Fruit fly (Drosophila melanogaster) whole organism, embryonic: ENCODE data around the gene Zn72D.

Source experiments
- Atf3 ChIP-seq: fragments of 200-800 bp; sonication (Bioruptor generic); optimal IDR thresholded peaks from 3 replicates; lab custom pipeline; 2016; ENCODE audit warnings: missing biosample characterization, missing genetic modification characterization
- BtbVII ChIP-seq: fragments of 200-800 bp; sonication (Bioruptor generic); optimal IDR thresholded peaks from 3 replicates; lab custom pipeline; 2017; ENCODE audit warnings: missing biosample characterization, mild to moderate bottlenecking, missing genetic modification characterization
- CG10959 ChIP-seq: fragments of 200-800 bp; sonication (Bioruptor generic); IDR thresholded peaks from 2 replicates; pipeline ENCODE4 v1.3.6; 2022; ENCODE audit warnings: missing biosample characterization, missing genetic modification characterization
- CG11093 ChIP-seq: fragments of 200-800 bp; sonication (Bioruptor generic); IDR thresholded peaks from 3 replicates; pipeline ENCODE4 v1.3.6; 2022; ENCODE audit warnings: missing biosample characterization, missing genetic modification characterization
- CG11560 ChIP-seq: fragments of 200-800 bp; sonication (Bioruptor generic); IDR thresholded peaks from 3 replicates; pipeline ENCODE4 v1.3.6; 2022; ENCODE audit warnings: missing biosample characterization, missing genetic modification characterization
- CG12219 ChIP-seq: fragments of 200-800 bp; sonication (Bioruptor generic); optimal IDR thresholded peaks from 3 replicates; lab custom pipeline; 2018; ENCODE audit warnings: missing biosample characterization, mild to moderate bottlenecking, missing genetic modification characterization
- CG12769 ChIP-seq: fragments of 200-800 bp; sonication (Bioruptor generic); optimal IDR thresholded peaks from 2 replicates; lab custom pipeline; 2019; ENCODE audit warnings: missing biosample characterization, mild to moderate bottlenecking, missing genetic modification characterization, moderate library complexity
- CG13894 ChIP-seq: fragments of 200-800 bp; sonication (Bioruptor generic); optimal IDR thresholded peaks from 3 replicates; lab custom pipeline; 2018; ENCODE audit warnings: missing biosample characterization, mild to moderate bottlenecking, missing genetic modification characterization, moderate library complexity
- CG14667 ChIP-seq: fragments of 200-800 bp; sonication (Bioruptor generic); IDR thresholded peaks from 2 replicates; pipeline ENCODE4 v1.3.6; 2022; ENCODE audit warnings: missing biosample characterization, missing genetic modification characterization
- CG17912 ChIP-seq: fragments of 200-800 bp; sonication (Bioruptor generic); optimal IDR thresholded peaks from 2 replicates; lab custom pipeline; 2018; ENCODE audit warnings: missing biosample characterization, mild to moderate bottlenecking, missing genetic modification characterization
- CG2202 ChIP-seq: fragments of 200-800 bp; sonication (Bioruptor generic); optimal IDR thresholded peaks from 2 replicates; lab custom pipeline; 2018; ENCODE audit warnings: missing biosample characterization, mild to moderate bottlenecking, missing genetic modification characterization
- CG2712 ChIP-seq: fragments of 200-800 bp; optimal IDR thresholded peaks from 3 replicates; lab custom pipeline; 2019; ENCODE audit warnings: missing biosample characterization, mild to moderate bottlenecking, missing genetic modification characterization, moderate library complexity
- CG3726 ChIP-seq: fragments of 200-800 bp; sonication (Bioruptor generic); IDR thresholded peaks from 3 replicates; pipeline ENCODE4, ENCODE4 v1.3.6; 2022; ENCODE audit warnings: missing biosample characterization, missing genetic modification characterization
- CG4360 ChIP-seq: fragments of 200-800 bp; sonication (Bioruptor generic); IDR thresholded peaks from 2 replicates; pipeline ENCODE4 v1.3.6; 2022; ENCODE audit warnings: missing biosample characterization, missing genetic modification characterization
- CG4424 ChIP-seq: fragments of 200-800 bp; sonication (Bioruptor generic); optimal IDR thresholded peaks from 3 replicates; lab custom pipeline; 2016; ENCODE audit warnings: missing biosample characterization, missing genetic modification characterization
- CG6689 ChIP-seq: fragments of 200-800 bp; sonication (Bioruptor generic); IDR thresholded peaks from 2 replicates; pipeline ENCODE4 v1.3.6; 2022; ENCODE audit warnings: missing biosample characterization, missing genetic modification characterization
- CG8944 ChIP-seq: fragments of 200-800 bp; sonication (Bioruptor generic); optimal IDR thresholded peaks from 3 replicates; lab custom pipeline; 2016; ENCODE audit warnings: missing biosample characterization, missing genetic modification characterization
- CG9932 ChIP-seq: fragments of 200-800 bp; sonication (Bioruptor generic); IDR thresholded peaks from 2 replicates; pipeline ENCODE4 v1.3.6; 2022; ENCODE audit warnings: missing biosample characterization, missing genetic modification characterization
- Camta ChIP-seq: fragments of 200-800 bp; sonication (Bioruptor generic); optimal IDR thresholded peaks from 2 replicates; lab custom pipeline; 2016; ENCODE audit warnings: missing biosample characterization, missing genetic modification characterization
- D ChIP-seq, 2 experiments: fragments of 200-800 bp in 1 of 2; fragments of >200 bp in 1 of 2; sonication (Bioruptor generic) in 1 of 2; optimal IDR thresholded peaks; 2 replicates in 1 of 2; 3 replicates in 1 of 2; lab custom pipeline; 2017; ENCODE audit warnings: mild to moderate bottlenecking in 1 of 2, missing biosample characterization in 1 of 2, missing genetic modification characterization in 1 of 2, missing genetic modification reagents in 1 of 2
- Drgx ChIP-seq: fragments of 200-800 bp; sonication (Bioruptor generic); IDR thresholded peaks from 2 replicates; pipeline ENCODE4 v1.3.6; 2022; ENCODE audit warnings: missing biosample characterization, missing genetic modification characterization
- E2f2 ChIP-seq: fragments of 200-800 bp; sonication (Bioruptor generic); IDR thresholded peaks from 2 replicates; pipeline ENCODE4 v1.3.6; 2022; ENCODE audit warnings: missing biosample characterization, missing genetic modification characterization
- HmgZ ChIP-seq: fragments of 200-800 bp; sonication (Bioruptor generic); optimal IDR thresholded peaks from 2 replicates; lab custom pipeline; 2018; ENCODE audit warnings: missing biosample characterization, mild to moderate bottlenecking, missing genetic modification characterization
- Lhr ChIP-seq: fragments of 200-800 bp; sonication (Bioruptor generic); optimal IDR thresholded peaks from 3 replicates; lab custom pipeline; 2017; ENCODE audit warnings: mild to moderate bottlenecking, missing biosample characterization, missing genetic modification reagents, missing genetic modification characterization
- MTF-1 ChIP-seq: fragments of 200-800 bp; sonication (Bioruptor generic); optimal IDR thresholded peaks from 2 replicates; lab custom pipeline; 2018; ENCODE audit warnings: missing biosample characterization, mild to moderate bottlenecking, missing genetic modification characterization, borderline replicate concordance
- Med ChIP-seq: fragments of 200-800 bp; sonication (Bioruptor generic); peaks from one replicate; lab custom pipeline; 2016; ENCODE audit warnings: missing biosample characterization, missing genetic modification characterization, mild to moderate bottlenecking, inconsistent platforms, moderate library complexity
- Nf-YB ChIP-seq: fragments of 200-800 bp; sonication (Bioruptor generic); optimal IDR thresholded peaks from 3 replicates; lab custom pipeline; 2019; ENCODE audit warnings: missing biosample characterization, mild to moderate bottlenecking, missing genetic modification characterization, moderate library complexity
- Pdp1 ChIP-seq, 2 experiments: fragments of 200-800 bp; sonication (Bioruptor generic); optimal IDR thresholded peaks; 3 replicates each; lab custom pipeline; 2016; ENCODE audit warnings: missing biosample characterization in 2 of 2, missing genetic modification characterization in 2 of 2, mild to moderate bottlenecking in 1 of 2, moderate library complexity in 1 of 2
- Rfx ChIP-seq: fragments of 200-800 bp; sonication (Bioruptor generic); IDR thresholded peaks from 2 replicates; pipeline ENCODE4 v1.3.6; 2022; ENCODE audit warnings: missing biosample characterization, missing genetic modification characterization
- Sin3A ChIP-seq: fragments of >200 bp; optimal IDR thresholded peaks from 2 replicates; lab custom pipeline; 2018
- Sry-β ChIP-seq: fragments of 200-800 bp; sonication (Bioruptor generic); optimal IDR thresholded peaks from 2 replicates; lab custom pipeline; 2018; ENCODE audit warnings: missing biosample characterization, mild to moderate bottlenecking, missing genetic modification characterization, moderate library complexity
- bowl ChIP-seq: fragments of 200-800 bp; sonication (Bioruptor generic); IDR thresholded peaks from 2 replicates; pipeline ENCODE4 v1.3.6; 2022; ENCODE audit warnings: missing biosample characterization, missing genetic modification characterization
- bsh ChIP-seq, 2 experiments: fragments of 200-800 bp; sonication (Bioruptor generic); optimal IDR thresholded peaks; 2 replicates each; lab custom pipeline; 2017 to 2018; ENCODE audit warnings: mild to moderate bottlenecking in 2 of 2, missing biosample characterization in 2 of 2, missing genetic modification characterization in 2 of 2, moderate library complexity in 1 of 2
- cg ChIP-seq: fragments of 200-800 bp; sonication (Bioruptor generic); optimal IDR thresholded peaks from 3 replicates; lab custom pipeline; 2019; ENCODE audit warnings: missing biosample characterization, mild to moderate bottlenecking, missing genetic modification characterization, moderate library complexity
- cwo ChIP-seq: fragments of 200-800 bp; sonication (Bioruptor generic); optimal IDR thresholded peaks from 3 replicates; lab custom pipeline; 2017; ENCODE audit warnings: missing biosample characterization, missing genetic modification characterization, mild to moderate bottlenecking, moderate library complexity, missing genetic modification reagents
- dmrt11E ChIP-seq: fragments of 200-800 bp; sonication (Bioruptor generic); optimal IDR thresholded peaks from 3 replicates; lab custom pipeline; 2018; ENCODE audit warnings: missing biosample characterization, mild to moderate bottlenecking, missing genetic modification characterization, moderate library complexity
- dpn ChIP-seq, 2 experiments: fragments of 200-800 bp; sonication (Bioruptor generic); optimal IDR thresholded peaks; 3 replicates each; lab custom pipeline; 2016; ENCODE audit warnings: missing biosample characterization in 2 of 2, missing genetic modification characterization in 2 of 2
- dysf ChIP-seq: fragments of 200-800 bp; sonication (Bioruptor generic); IDR thresholded peaks from 3 replicates; pipeline ENCODE4 v1.3.6; 2022; ENCODE audit warnings: missing biosample characterization, missing genetic modification characterization
- gfzf ChIP-seq: fragments of 200-800 bp; sonication (Bioruptor generic); optimal IDR thresholded peaks from 2 replicates; lab custom pipeline; 2016; ENCODE audit warnings: missing biosample characterization, mild to moderate bottlenecking, missing genetic modification characterization, moderate library complexity
- jigr1 ChIP-seq: fragments of 200-800 bp; sonication (Bioruptor generic); IDR thresholded peaks from 3 replicates; pipeline ENCODE4 v1.3.6; 2022; ENCODE audit warnings: missing biosample characterization, missing genetic modification characterization
- ken ChIP-seq: fragments of 200-800 bp; sonication (Bioruptor generic); IDR thresholded peaks from 3 replicates; pipeline ENCODE4 v1.3.6; 2022; ENCODE audit warnings: missing biosample characterization, missing genetic modification characterization
- nom ChIP-seq: fragments of 200-800 bp; sonication (Bioruptor generic); optimal IDR thresholded peaks from 2 replicates; lab custom pipeline; 2017; ENCODE audit warnings: missing biosample characterization, missing genetic modification characterization, mild to moderate bottlenecking, moderate library complexity, missing genetic modification reagents
- sens ChIP-seq: fragments of 200-800 bp; sonication (Bioruptor generic); peaks from one replicate; lab custom pipeline; 2016; ENCODE audit warnings: missing biosample characterization, missing genetic modification characterization
- slp2 ChIP-seq: fragments of 200-800 bp; sonication (Bioruptor generic); optimal IDR thresholded peaks from 2 replicates; lab custom pipeline; 2016; ENCODE audit warnings: missing biosample characterization, missing genetic modification characterization
- stwl ChIP-seq: fragments of 200-800 bp; sonication (Bioruptor generic); optimal IDR thresholded peaks from 3 replicates; lab custom pipeline; 2018; ENCODE audit warnings: missing biosample characterization, mild to moderate bottlenecking, missing genetic modification characterization, moderate library complexity
- tgo ChIP-seq: fragments of 200-800 bp; sonication (Bioruptor generic); IDR thresholded peaks from 3 replicates; pipeline ENCODE4 v1.3.6; 2022; ENCODE audit warnings: missing biosample characterization, missing genetic modification characterization
- toy ChIP-seq: fragments of 200-800 bp; sonication (Bioruptor generic); IDR thresholded peaks from 2 replicates; pipeline ENCODE4 v1.3.6; 2022; ENCODE audit warnings: missing biosample characterization, missing genetic modification characterization

Gene Zn72D

DNA sequence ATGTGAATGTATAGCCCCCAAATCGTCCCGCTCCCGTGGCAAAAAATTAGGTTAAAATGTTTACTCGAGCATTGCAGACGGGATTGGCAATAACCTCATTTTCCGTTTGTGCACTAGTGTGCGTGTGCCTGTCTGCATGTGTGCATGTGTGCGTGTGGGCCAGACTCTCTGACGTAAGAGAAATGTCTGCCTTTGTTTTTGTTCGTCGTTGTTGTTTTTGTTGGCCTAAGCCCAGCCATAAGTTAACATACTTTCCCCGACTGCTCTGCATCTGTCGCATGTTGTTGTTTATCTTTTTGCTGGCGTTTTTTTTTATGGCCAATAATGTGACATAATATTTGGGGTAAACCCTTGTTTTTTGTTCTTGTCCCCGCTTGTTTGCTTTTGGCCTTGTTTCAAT, 32.9 kb upstream of the Zn72D start:
- TF ChIP-seq CG14667 (GFP tag; lab: Robert Waterston, UW) (no peak), dpn (GFP tag; optimal IDR thresholded peaks at IDR 0.05; lab: Kevin White, UChicago) (no peak), CG12769 (tag; lab: Kevin White, UChicago) (peak; percentile 45), CG12219 (no peak), cg (GFP tag; lab: Kevin White, UChicago) (peak; percentile 47), D (optimal IDR thresholded peaks at IDR 0.05; lab: Kevin White, UChicago) (no peak), D (GFP tag; optimal IDR thresholded peaks at IDR 0.05; lab: Kevin White, UChicago) (no peak), HmgZ (no peak), CG17912 (GFP tag; lab: Kevin White, UChicago) (no peak), CG11093 (GFP tag; lab: Robert Waterston, UW) (no peak), Rfx (GFP tag; lab: Robert Waterston, UW) (no peak), CG10959 (GFP tag; lab: Robert Waterston, UW) (0 out of 2 replicates have a peak, but pooled peaks have one; percentile 33), CG4424 (GFP tag; lab: Kevin White, UChicago) (no peak), Camta (GFP tag; lab: Kevin White, UChicago) (no peak), toy (GFP tag; lab: Robert Waterston, UW) (no peak), Pdp1 (GFP tag; optimal IDR thresholded peaks at IDR 0.05; lab: Kevin White, UChicago) (peak in 1 of 2 experiments; percentile 74), CG4360 (GFP tag; lab: Robert Waterston, UW) (peak; percentile 23; the same call in 1 of the 2 replicates), tgo (GFP tag; lab: Robert Waterston, UW) (no peak), nom (GFP tag; lab: Kevin White, UChicago) (no peak), MTF-1 (no peak), CG13894 (tag; lab: Kevin White, UChicago) (peak; percentile 19), Sry-β (GFP tag; lab: Kevin White, UChicago) (no peak), bowl (GFP tag; lab: Robert Waterston, UW) (no peak), dmrt11E (no peak), CG3726 (0 out of 3 replicates have a peak, but pooled peaks have one; percentile 52), Med (GFP tag; lab: Kevin White, UChicago) (peak; percentile 72), Sin3A (lab: Kevin White, UChicago) (no peak), slp2 (no peak), CG2202 (tag; lab: Kevin White, UChicago) (no peak), cwo (GFP tag; lab: Kevin White, UChicago) (no peak), CG8944 (no peak), jigr1 (GFP tag; lab: Robert Waterston, UW) (no peak), dysf (GFP tag; lab: Robert Waterston, UW) (no peak), Nf-YB (GFP tag; lab: Kevin White, UChicago) (no peak), CG11560 (tag; lab: Robert Waterston, UW) (no peak), CG9932 (GFP tag; lab: Robert Waterston, UW) (no peak)
- TF ChIP-seq, all 482 proteins: peak for 8

- TF ChIP-seq Med (GFP tag; lab: Kevin White, UChicago) (peak; percentile 69), sens (peak; percentile 67), CG6689 (peak; percentile 97), E2f2 (no peak), CG10959 (GFP tag; lab: Robert Waterston, UW) (no peak), stwl (tag; lab: Kevin White, UChicago) (peak; percentile 70), gfzf (peak; percentile 43), Lhr (GFP tag; lab: Kevin White, UChicago) (no peak), Atf3 (GFP tag; lab: Kevin White, UChicago) (no peak), BtbVII (GFP tag; lab: Kevin White, UChicago) (no peak), bsh (GFP tag; optimal IDR thresholded peaks at IDR 0.05; lab: Kevin White, UChicago) (no peak), CG2712 (peak; percentile 4), CG4424 (GFP tag; lab: Kevin White, UChicago) (peak; percentile 14), ken (GFP tag; lab: Robert Waterston, UW) (no peak), Drgx (peak; percentile 70; the same call in 1 of the 2 replicates)
These were observed 31.5 kb upstream of the Zn72D start, which contains the start of gene CG32152 for dm6 chr3L:16143685-16144539. CG32152 (minus strand) TSS chr3L:16144036.
